Worm (Caenorhabditis elegans) whole organism, L1 larva: ENCODE measurements around the gene cTel54X.2.

Source experiments
- aha-1 ChIP-seq: fragments of 150-350 bp; optimal IDR thresholded peaks from 2 replicates; lab custom pipeline; 2014; ENCODE audit warnings: missing biosample characterization, missing genetic modification characterization
- alr-1 ChIP-seq: fragments of 200-800 bp; sonication (Bioruptor generic); optimal IDR thresholded peaks from 2 replicates; lab custom pipeline; 2018; ENCODE audit warnings: borderline replicate concordance, mild to moderate bottlenecking, missing genetic modification characterization, missing compliant biosample characterization
- aly-2 ChIP-seq: fragments of 150-350 bp; optimal IDR thresholded peaks from 2 replicates; lab custom pipeline; 2014; ENCODE audit warnings: missing biosample characterization, missing genetic modification characterization
- ama-1 ChIP-seq: fragments of 150-350 bp; optimal IDR thresholded peaks from 2 replicates; lab custom pipeline; 2014
- blmp-1 ChIP-seq: fragments of 150-350 bp; optimal IDR thresholded peaks from 2 replicates; lab custom pipeline; 2014; ENCODE audit warnings: missing biosample characterization, missing genetic modification characterization
- ceh-82 ChIP-seq, 3 experiments: fragments of 150-350 bp in 1 of 3; sonication (generic microtip) in 2 of 3; optimal IDR thresholded peaks; 2 replicates each; lab custom pipeline; 2014 to 2017; ENCODE audit warnings: missing biosample characterization in 3 of 3, missing genetic modification characterization in 3 of 3
- ces-1 ChIP-seq: fragments of 150-350 bp; optimal IDR thresholded peaks from 2 replicates; lab custom pipeline; 2014; ENCODE audit warnings: missing biosample characterization, missing genetic modification reagents, missing genetic modification characterization
- dpl-1 ChIP-seq, 3 experiments: fragments of 150-350 bp in 2 of 3; sonication (generic microtip) in 1 of 3; optimal IDR thresholded peaks; 2 replicates each; lab custom pipeline; 2014 to 2017; ENCODE audit warnings: missing biosample characterization in 3 of 3, missing genetic modification characterization in 3 of 3, missing genetic modification reagents in 3 of 3
- dsc-1 ChIP-seq: sonication (generic microtip); optimal IDR thresholded peaks from 2 replicates; lab custom pipeline; 2016; ENCODE audit warnings: mild to moderate bottlenecking, missing genetic modification characterization, missing compliant biosample characterization
- efl-1 ChIP-seq, 4 experiments: fragments of 150-350 bp; optimal IDR thresholded peaks in 3 of 4; peaks in 1 of 4; 1 replicate in 1 of 4; 2 replicates in 3 of 4; lab custom pipeline; 2014; ENCODE audit warnings: missing biosample characterization in 2 of 4, missing genetic modification characterization in 2 of 4, missing genetic modification reagents in 2 of 4
- efl-3 ChIP-seq: fragments of 200-800 bp; sonication (Bioruptor generic); optimal IDR thresholded peaks from 2 replicates; lab custom pipeline; 2018; ENCODE audit warnings: mild to moderate bottlenecking, missing genetic modification characterization, missing compliant biosample characterization
- elt-2 ChIP-seq: sonication (generic microtip); optimal IDR thresholded peaks from 2 replicates; lab custom pipeline; 2016; ENCODE audit warnings: missing genetic modification characterization, mild to moderate bottlenecking, inconsistent platforms, missing compliant biosample characterization, missing genetic modification reagents
- elt-3 ChIP-seq, 6 experiments: fragments of 150-350 bp in 1 of 6; sonication (generic microtip); optimal IDR thresholded peaks; 2 replicates each; lab custom pipeline; 2017 to 2018; ENCODE audit warnings: missing biosample characterization in 6 of 6, missing genetic modification characterization in 6 of 6, inconsistent platforms in 1 of 6
- hpl-2 ChIP-seq: fragments of 150-350 bp; optimal IDR thresholded peaks from 2 replicates; lab custom pipeline; 2014; ENCODE audit warnings: missing biosample characterization, missing genetic modification reagents, missing genetic modification characterization
- lin-15B ChIP-seq: fragments of 150-350 bp; sonication (generic microtip); optimal IDR thresholded peaks from 3 replicates; lab custom pipeline; 2014; ENCODE audit warnings: missing biosample characterization, missing genetic modification characterization
- lin-35 ChIP-seq, 2 experiments: fragments of 150-350 bp; optimal IDR thresholded peaks; 2 replicates each; lab custom pipeline; 2014; ENCODE audit warnings: missing biosample characterization in 2 of 2, missing genetic modification characterization in 2 of 2, missing genetic modification reagents in 2 of 2
- lin-39 ChIP-seq: fragments of 150-350 bp; optimal IDR thresholded peaks from 2 replicates; lab custom pipeline; 2014; ENCODE audit warnings: missing biosample characterization, missing genetic modification reagents, missing genetic modification characterization
- mab-9 ChIP-seq: fragments of 200-800 bp; sonication (Bioruptor generic); IDR thresholded peaks from 2 replicates; pipeline ENCODE4 v1.3.6; 2022; ENCODE audit warnings: missing genetic modification reagents, missing genetic modification characterization, missing compliant biosample characterization
- mdl-1 ChIP-seq, 2 experiments: fragments of 150-350 bp; optimal IDR thresholded peaks; 2 replicates each; lab custom pipeline; 2014 to 2017; ENCODE audit warnings: missing biosample characterization in 2 of 2, missing genetic modification characterization in 2 of 2, inconsistent platforms in 1 of 2
- nhr-20 ChIP-seq: sonication (generic microtip); optimal IDR thresholded peaks from 2 replicates; lab custom pipeline; 2016; ENCODE audit warnings: mild to moderate bottlenecking, missing genetic modification characterization, missing compliant biosample characterization
- nhr-47 ChIP-seq: sonication (generic microtip); optimal IDR thresholded peaks from 2 replicates; lab custom pipeline; 2016; ENCODE audit warnings: mild to moderate bottlenecking, missing genetic modification characterization, moderate library complexity, missing compliant biosample characterization
- nhr-76 ChIP-seq: sonication (generic microtip); optimal IDR thresholded peaks from 2 replicates; lab custom pipeline; 2017; ENCODE audit warnings: missing biosample characterization, missing genetic modification characterization
- nhr-77 ChIP-seq: fragments of 150-350 bp; optimal IDR thresholded peaks from 2 replicates; lab custom pipeline; 2014; ENCODE audit warnings: missing biosample characterization, missing genetic modification characterization
- nhr-90 ChIP-seq: sonication (generic microtip); optimal IDR thresholded peaks from 2 replicates; lab custom pipeline; 2016; ENCODE audit warnings: mild to moderate bottlenecking, missing genetic modification characterization, missing compliant biosample characterization; ENCODE audit not compliant: poor library complexity
- pag-3 ChIP-seq: sonication (generic microtip); optimal IDR thresholded peaks from 2 replicates; lab custom pipeline; 2017; ENCODE audit warnings: missing genetic modification characterization, mild to moderate bottlenecking, missing compliant biosample characterization, antibody characterized with exemption, borderline replicate concordance; ENCODE audit not compliant: insufficient read depth
- sptf-1 ChIP-seq: fragments of 150-350 bp; optimal IDR thresholded peaks from 2 replicates; lab custom pipeline; 2014; ENCODE audit warnings: missing biosample characterization, missing genetic modification characterization
- unc-86 ChIP-seq: sonication (generic microtip); optimal IDR thresholded peaks from 2 replicates; lab custom pipeline; 2016; ENCODE audit warnings: missing genetic modification characterization, missing compliant biosample characterization
- xbp-1 ChIP-seq: sonication (generic microtip); optimal IDR thresholded peaks from 2 replicates; lab custom pipeline; 2016; ENCODE audit warnings: missing genetic modification characterization, missing compliant biosample characterization
- zip-4 ChIP-seq: fragments of 200-800 bp; sonication (Bioruptor generic); optimal IDR thresholded peaks from 2 replicates; lab custom pipeline; 2018; ENCODE audit warnings: mild to moderate bottlenecking, missing genetic modification characterization, moderate library complexity, missing compliant biosample characterization

cTel54X.2 gene

DNA sequence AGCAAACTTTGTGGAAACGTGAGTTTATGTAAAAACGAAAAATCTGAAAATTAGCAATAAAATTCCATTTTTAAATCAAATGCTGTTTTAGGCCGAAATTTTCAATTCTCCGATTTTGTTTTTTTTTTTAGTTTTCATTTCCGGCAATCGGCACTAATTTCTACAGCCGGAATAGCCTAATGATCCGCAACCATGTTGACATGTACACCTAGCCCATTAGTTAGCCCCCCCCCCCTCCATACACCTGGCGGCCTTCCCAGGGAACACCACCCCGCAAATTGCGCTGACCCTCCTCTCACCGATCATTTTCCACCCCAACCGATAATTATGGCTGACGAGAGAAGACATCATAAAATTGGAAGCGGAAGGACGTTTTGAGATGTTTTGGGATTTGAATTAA is 36.4 kb downstream of the cTel54X.2 start:
- TF ChIP-seq lin-15B: no peak
- TF ChIP-seq blmp-1 (tag; lab: Kevin White, UChicago): peak; percentile 30

DNA sequence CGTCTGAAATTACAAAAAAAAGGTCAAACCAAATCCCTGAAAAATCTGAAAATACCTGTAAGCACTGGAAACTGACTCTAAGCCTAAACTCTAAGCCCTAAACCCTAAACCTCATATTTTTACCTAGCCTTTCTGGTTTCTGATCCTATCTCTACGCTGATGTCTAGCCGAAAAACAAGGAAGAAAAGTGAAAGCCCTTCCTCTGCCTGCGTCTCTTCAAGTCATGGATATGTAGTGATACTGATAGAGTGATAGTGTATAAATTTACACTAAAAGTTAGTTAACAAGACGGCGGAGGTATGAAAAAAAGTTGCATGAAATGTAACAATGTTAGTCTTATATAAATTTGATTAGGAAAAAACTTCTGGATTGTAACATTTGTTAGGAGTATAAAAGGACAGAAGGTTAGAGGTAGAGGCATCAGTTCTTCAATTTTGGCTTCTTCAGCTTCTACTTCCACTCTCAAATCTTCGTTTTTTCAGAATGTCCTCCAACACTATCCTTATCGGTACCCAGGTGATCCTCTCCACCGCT is 37.6 kb downstream of the cTel54X.2 start, which contains the start of gene col-88:
Gene col-88 (plus strand): TSS at position 484 of the 534 bp plus-strand sequence.
- TF ChIP-seq elt-2 (no peak), efl-3 (no peak), ces-1 (GFP tag; lab: Kevin White, UChicago) (no peak), nhr-20 (tag; lab: Kevin White, UChicago) (no peak), aha-1 (tag; lab: Kevin White, UChicago) (no peak), elt-3 (tag; optimal IDR thresholded peaks at IDR 0.05; lab: Kevin White, UChicago) (peak in 1 of 6 experiments; percentile 54), unc-86 (tag; lab: Kevin White, UChicago) (no peak), mdl-1 (tag; optimal IDR thresholded peaks at IDR 0.05; lab: Kevin White, UChicago) (no peak), efl-1 (optimal IDR thresholded peaks at IDR 0.05; lab: Kevin White, UChicago) (no peak), efl-1 (GFP tag; optimal IDR thresholded peaks at IDR 0.05 in 1 of 2; lab: Kevin White, UChicago) (no peak), mab-9 (GFP tag; lab: Robert Waterston, UW) (no peak), nhr-90 (tag; lab: Kevin White, UChicago) (no peak), xbp-1 (tag; lab: Kevin White, UChicago) (no peak), blmp-1 (tag; lab: Kevin White, UChicago) (peak; percentile 97), nhr-77 (tag; lab: Kevin White, UChicago) (no peak), hpl-2 (GFP tag; lab: Kevin White, UChicago) (no peak), alr-1 (tag; lab: Kevin White, UChicago) (no peak), aly-2 (tag; lab: Kevin White, UChicago) (no peak)

DNA sequence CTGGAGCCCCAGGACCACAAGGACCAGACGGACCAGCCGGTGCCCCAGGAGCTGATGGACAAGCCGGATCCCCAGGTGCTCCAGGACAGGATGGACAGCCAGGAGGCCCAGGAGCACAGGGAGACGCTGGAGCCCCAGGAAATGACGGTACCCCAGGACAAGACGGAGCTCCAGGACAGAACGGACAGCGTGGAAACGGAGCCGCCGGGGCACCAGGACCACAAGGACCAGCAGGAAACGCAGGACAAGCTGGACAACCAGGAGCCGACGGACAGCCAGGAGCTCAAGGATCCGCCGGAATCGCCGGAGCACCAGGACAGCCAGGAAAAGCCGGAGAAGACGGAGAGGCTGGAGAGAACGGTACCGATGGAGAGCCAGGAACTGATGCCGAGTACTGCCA is 38.4 kb downstream of the cTel54X.2 start:
- TF ChIP-seq nhr-90 (tag; lab: Kevin White, UChicago) (no peak), efl-1 (optimal IDR thresholded peaks at IDR 0.05; lab: Kevin White, UChicago) (no peak), efl-1 (GFP tag; optimal IDR thresholded peaks at IDR 0.05 in 1 of 2; lab: Kevin White, UChicago) (peak in 1 of 2 experiments; percentile 65), ces-1 (GFP tag; lab: Kevin White, UChicago) (no peak)

DNA sequence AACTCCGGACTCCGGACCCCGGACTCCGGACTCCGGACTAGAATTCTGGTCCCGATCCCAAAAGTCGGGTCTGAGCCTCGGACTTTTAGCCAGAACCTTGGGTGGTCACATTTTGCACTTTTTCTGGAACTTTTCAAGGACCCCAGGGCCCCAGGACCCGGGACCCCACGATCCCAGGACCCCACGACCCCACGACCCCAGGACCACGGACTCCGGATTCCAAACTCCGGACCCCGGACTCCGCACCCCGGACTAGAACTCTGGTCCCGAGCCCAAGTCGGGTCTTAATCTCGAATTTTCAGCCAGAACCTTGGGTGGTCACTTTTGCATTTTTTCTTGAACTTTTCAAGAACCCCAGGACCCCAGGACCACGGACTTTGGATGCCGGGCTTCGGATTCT is 39.6 kb downstream of the cTel54X.2 start:
- TF ChIP-seq nhr-76 (tag; lab: Kevin White, UChicago): no peak
- no peak for TF ChIP-seq efl-1 (optimal IDR thresholded peaks at IDR 0.05; lab: Kevin White, UChicago)
- peak in 1 of 2 experiments; percentile 23 for TF ChIP-seq efl-1 (GFP tag; optimal IDR thresholded peaks at IDR 0.05 in 1 of 2; lab: Kevin White, UChicago)

DNA sequence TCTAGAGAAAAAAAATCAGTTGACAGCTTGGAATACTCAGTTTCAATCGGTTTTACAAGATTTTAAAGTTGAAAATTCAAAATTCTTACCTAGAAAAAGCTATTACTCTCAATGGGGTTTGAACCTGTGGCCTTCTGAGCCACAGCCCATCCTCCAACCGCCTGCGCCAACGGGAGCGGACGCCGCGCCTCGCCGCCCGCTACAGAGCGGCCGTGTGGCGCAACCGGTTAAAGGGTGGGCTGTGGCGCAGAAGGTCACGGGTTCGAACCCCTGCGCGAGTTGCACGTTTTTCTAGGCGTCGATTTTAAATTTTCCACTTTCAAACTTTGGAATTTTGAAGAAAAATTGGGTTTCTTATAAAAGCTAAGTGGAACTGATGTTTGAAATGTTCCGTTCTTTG is 45.3 kb downstream of the cTel54X.2 start:
- no peak for TF ChIP-seq dsc-1
- no peak for TF ChIP-seq sptf-1 (tag; lab: Kevin White, UChicago)

DNA sequence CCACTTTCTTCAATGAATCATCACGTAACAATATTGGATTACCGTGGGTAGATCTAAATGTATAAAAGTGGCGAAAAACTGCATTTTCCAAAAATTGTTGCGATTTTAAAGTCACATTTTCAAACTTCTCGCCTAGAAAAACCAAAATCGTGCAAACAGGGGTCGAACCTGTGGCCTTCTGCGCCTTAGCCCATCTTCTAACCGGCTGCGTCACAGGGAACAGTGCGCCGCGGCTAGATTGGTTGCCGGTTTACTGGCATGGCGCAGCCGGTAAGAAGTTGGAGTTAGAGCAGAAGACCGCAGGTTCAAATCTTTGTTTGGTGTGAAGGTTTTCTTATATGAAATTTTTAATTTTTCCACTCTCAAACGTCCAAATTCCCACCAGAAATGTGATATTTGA is 46.0 kb downstream of the cTel54X.2 start:
- TF ChIP-seq pag-3 (no peak), xbp-1 (tag; lab: Kevin White, UChicago) (no peak), zip-4 (GFP tag; lab: Kevin White, UChicago) (no peak), lin-39 (no peak), ama-1 (no peak), nhr-20 (tag; lab: Kevin White, UChicago) (no peak), nhr-47 (tag; lab: Kevin White, UChicago) (no peak), ceh-82 (tag; optimal IDR thresholded peaks at IDR 0.05; lab: Kevin White, UChicago) (no peak), dpl-1 (GFP tag; optimal IDR thresholded peaks at IDR 0.05; lab: Kevin White, UChicago) (no peak), lin-35 (GFP tag; optimal IDR thresholded peaks at IDR 0.05; lab: Kevin White, UChicago) (no peak)
